Fruit fly (Drosophila melanogaster) whole organism, embryonic: ENCODE results near the gene CG15625.

Source experiments
- Ada2b ChIP-seq: fragments of 200-800 bp; sonication (Bioruptor generic); IDR thresholded peaks from 2 replicates; pipeline ENCODE4 v1.3.6; 2022; ENCODE audit warnings: missing biosample characterization, missing genetic modification characterization
- Asciz ChIP-seq: fragments of 200-800 bp; sonication (Bioruptor generic); optimal IDR thresholded peaks from 2 replicates; lab custom pipeline; 2017; ENCODE audit warnings: missing biosample characterization, mild to moderate bottlenecking, missing genetic modification characterization, missing genetic modification reagents
- B-H2 ChIP-seq: fragments of 200-800 bp; sonication (Bioruptor generic); optimal IDR thresholded peaks from 2 replicates; lab custom pipeline; 2018; ENCODE audit warnings: missing biosample characterization, mild to moderate bottlenecking, missing genetic modification characterization
- CG1024 ChIP-seq: fragments of 200-800 bp; sonication (Bioruptor generic); IDR thresholded peaks from 2 replicates; pipeline ENCODE4 v1.3.6; 2022; ENCODE audit warnings: missing biosample characterization, missing genetic modification characterization
- CG10431 ChIP-seq: fragments of 200-800 bp; sonication (Bioruptor generic); optimal IDR thresholded peaks from 3 replicates; lab custom pipeline; 2018; ENCODE audit warnings: missing biosample characterization, mild to moderate bottlenecking, missing genetic modification characterization
- CG11398 ChIP-seq: fragments of 200-800 bp; sonication (Bioruptor generic); optimal IDR thresholded peaks from 2 replicates; lab custom pipeline; 2016; ENCODE audit warnings: missing biosample characterization, missing genetic modification characterization
- CG12071 ChIP-seq: fragments of 200-800 bp; sonication (Bioruptor generic); optimal IDR thresholded peaks from 3 replicates; lab custom pipeline; 2018; ENCODE audit warnings: missing biosample characterization, mild to moderate bottlenecking, missing genetic modification characterization
- CG12219 ChIP-seq: fragments of 200-800 bp; sonication (Bioruptor generic); optimal IDR thresholded peaks from 3 replicates; lab custom pipeline; 2018; ENCODE audit warnings: missing biosample characterization, mild to moderate bottlenecking, missing genetic modification characterization
- CG12236 ChIP-seq: fragments of 200-800 bp; sonication (Bioruptor generic); optimal IDR thresholded peaks from 2 replicates; lab custom pipeline; 2016; ENCODE audit warnings: missing biosample characterization, missing genetic modification characterization
- CG13123 ChIP-seq: fragments of 200-800 bp; sonication (Bioruptor generic); optimal IDR thresholded peaks from 2 replicates; lab custom pipeline; 2016; ENCODE audit warnings: missing biosample characterization, missing genetic modification characterization
- CG14860 ChIP-seq: fragments of 200-800 bp; sonication (Bioruptor generic); IDR thresholded peaks from 3 replicates; pipeline ENCODE4 v1.3.6; 2022; ENCODE audit warnings: missing biosample characterization, missing genetic modification characterization; ENCODE audit not compliant: partially characterized antibody
- CG15073 ChIP-seq: fragments of 200-800 bp; sonication (Bioruptor generic); optimal IDR thresholded peaks from 2 replicates; lab custom pipeline; 2016; ENCODE audit warnings: missing biosample characterization, missing genetic modification characterization
- CG18262 ChIP-seq: fragments of 200-800 bp; optimal IDR thresholded peaks from 3 replicates; lab custom pipeline; 2019; ENCODE audit warnings: missing biosample characterization, mild to moderate bottlenecking, missing genetic modification characterization, moderate library complexity
- CG4820 ChIP-seq: fragments of 200-800 bp; sonication (Bioruptor generic); optimal IDR thresholded peaks from 3 replicates; lab custom pipeline; 2016; ENCODE audit warnings: missing biosample characterization, missing genetic modification characterization
- CG5245 ChIP-seq: fragments of 200-800 bp; sonication (Bioruptor generic); optimal IDR thresholded peaks from 3 replicates; lab custom pipeline; 2016; ENCODE audit warnings: missing biosample characterization, missing genetic modification characterization
- CG6654 ChIP-seq: fragments of 200-800 bp; sonication (Bioruptor generic); optimal IDR thresholded peaks from 2 replicates; lab custom pipeline; 2017; ENCODE audit warnings: missing biosample characterization, mild to moderate bottlenecking, missing genetic modification characterization
- CG6791 ChIP-seq: fragments of 200-800 bp; sonication (Bioruptor generic); IDR thresholded peaks from 3 replicates; pipeline ENCODE4 v1.3.6; 2022; ENCODE audit warnings: missing biosample characterization, missing genetic modification characterization; ENCODE audit not compliant: partially characterized antibody
- CG6854 ChIP-seq: fragments of 200-800 bp; sonication (Bioruptor generic); optimal IDR thresholded peaks from 3 replicates; lab custom pipeline; 2017; ENCODE audit warnings: missing biosample characterization, mild to moderate bottlenecking, missing genetic modification characterization
- CG9215 ChIP-seq: fragments of 200-800 bp; sonication (Bioruptor generic); IDR thresholded peaks from 2 replicates; pipeline ENCODE4 v1.3.6; 2022; ENCODE audit warnings: missing biosample characterization, missing genetic modification characterization
- Camta ChIP-seq: fragments of 200-800 bp; sonication (Bioruptor generic); optimal IDR thresholded peaks from 2 replicates; lab custom pipeline; 2016; ENCODE audit warnings: missing biosample characterization, missing genetic modification characterization
- CoRest ChIP-seq: fragments of 200-800 bp; sonication (Bioruptor generic); optimal IDR thresholded peaks from 3 replicates; lab custom pipeline; 2018; ENCODE audit warnings: missing biosample characterization, mild to moderate bottlenecking, missing genetic modification characterization, moderate library complexity
- Doc3 ChIP-seq: fragments of 200-800 bp; sonication (Bioruptor generic); IDR thresholded peaks from 3 replicates; pipeline ENCODE4 v1.3.6; 2022; ENCODE audit warnings: missing biosample characterization, missing genetic modification characterization; ENCODE audit not compliant: partially characterized antibody
- HLHmδ ChIP-seq: fragments of 200-800 bp; sonication (Bioruptor generic); optimal IDR thresholded peaks from 2 replicates; lab custom pipeline; 2018; ENCODE audit warnings: missing biosample characterization, mild to moderate bottlenecking, missing genetic modification characterization, moderate library complexity
- Hand ChIP-seq: fragments of 200-800 bp; sonication (Bioruptor generic); optimal IDR thresholded peaks from 2 replicates; lab custom pipeline; 2017; ENCODE audit warnings: mild to moderate bottlenecking, missing biosample characterization, missing genetic modification reagents, missing genetic modification characterization
- NK7.1 ChIP-seq: fragments of 200-800 bp; sonication (Bioruptor generic); optimal IDR thresholded peaks from 3 replicates; lab custom pipeline; 2016; ENCODE audit warnings: missing biosample characterization, missing genetic modification characterization
- Nf-YA ChIP-seq: fragments of 200-800 bp; sonication (Bioruptor generic); IDR thresholded peaks from 2 replicates; pipeline ENCODE4 v1.3.6; 2022; ENCODE audit warnings: missing biosample characterization, missing genetic modification characterization
- Nf-YC ChIP-seq: fragments of 200-800 bp; optimal IDR thresholded peaks from 3 replicates; lab custom pipeline; 2019; ENCODE audit warnings: missing biosample characterization, mild to moderate bottlenecking, missing genetic modification characterization, moderate library complexity
- Rfx ChIP-seq: fragments of 200-800 bp; sonication (Bioruptor generic); IDR thresholded peaks from 2 replicates; pipeline ENCODE4 v1.3.6; 2022; ENCODE audit warnings: missing biosample characterization, missing genetic modification characterization
- Usf ChIP-seq: fragments of 200-800 bp; sonication (Bioruptor generic); optimal IDR thresholded peaks from 2 replicates; lab custom pipeline; 2017; ENCODE audit warnings: missing genotype, missing biosample characterization, missing genetic modification characterization
- ac ChIP-seq: fragments of 200-800 bp; sonication (Bioruptor generic); optimal IDR thresholded peaks from 3 replicates; lab custom pipeline; 2017; ENCODE audit warnings: missing biosample characterization, mild to moderate bottlenecking, missing genetic modification characterization
- al ChIP-seq: fragments of 200-800 bp; sonication (Bioruptor generic); IDR thresholded peaks from 2 replicates; pipeline ENCODE4 v1.3.6; 2022; ENCODE audit warnings: missing biosample characterization, missing genetic modification characterization
- bab2 ChIP-seq: fragments of 200-800 bp; sonication (Bioruptor generic); optimal IDR thresholded peaks from 2 replicates; lab custom pipeline; 2016; ENCODE audit warnings: missing biosample characterization, missing genetic modification characterization
- bsh ChIP-seq, 2 experiments: fragments of 200-800 bp; sonication (Bioruptor generic); optimal IDR thresholded peaks; 2 replicates each; lab custom pipeline; 2017 to 2018; ENCODE audit warnings: mild to moderate bottlenecking in 2 of 2, missing biosample characterization in 2 of 2, missing genetic modification characterization in 2 of 2, moderate library complexity in 1 of 2
- btn ChIP-seq: fragments of 200-800 bp; sonication (Bioruptor generic); optimal IDR thresholded peaks from 2 replicates; lab custom pipeline; 2016; ENCODE audit warnings: missing biosample characterization, missing genetic modification characterization
- chinmo ChIP-seq: fragments of 200-800 bp; sonication (Bioruptor generic); IDR thresholded peaks from 4 replicates; pipeline ENCODE4 v1.3.6; 2022; ENCODE audit warnings: missing biosample characterization, missing genetic modification characterization; ENCODE audit not compliant: partially characterized antibody
- chm ChIP-seq: fragments of 200-800 bp; sonication (Bioruptor generic); IDR thresholded peaks from 2 replicates; pipeline ENCODE4 v1.3.6; 2022; ENCODE audit warnings: missing biosample characterization, missing genetic modification characterization
- dimm ChIP-seq: fragments of 200-800 bp; sonication (Bioruptor generic); IDR thresholded peaks from 2 replicates; pipeline ENCODE4 v1.3.6; 2022; ENCODE audit warnings: missing biosample characterization, missing genetic modification characterization
- ham ChIP-seq: fragments of 200-800 bp; sonication (Bioruptor generic); IDR thresholded peaks from 2 replicates; pipeline ENCODE4 v1.3.6; 2022; ENCODE audit warnings: missing biosample characterization, missing genetic modification characterization
- hb ChIP-seq: fragments of 200-800 bp; sonication (Bioruptor generic); IDR thresholded peaks from 3 replicates; pipeline ENCODE4 v1.3.6; 2022; ENCODE audit warnings: missing biosample characterization, missing genetic modification characterization; ENCODE audit not compliant: partially characterized antibody
- jing ChIP-seq: fragments of 200-800 bp; sonication (Bioruptor generic); optimal IDR thresholded peaks from 2 replicates; lab custom pipeline; 2018; ENCODE audit warnings: missing biosample characterization, mild to moderate bottlenecking, missing genetic modification characterization
- nerfin-2 ChIP-seq: fragments of 200-800 bp; sonication (Bioruptor generic); IDR thresholded peaks from 2 replicates; pipeline ENCODE4 v1.3.6; 2022; ENCODE audit warnings: missing biosample characterization, missing genetic modification characterization; ENCODE audit not compliant: partially characterized antibody
- otp ChIP-seq: fragments of 200-800 bp; sonication (Bioruptor generic); IDR thresholded peaks from 3 replicates; pipeline ENCODE4, ENCODE4 v1.3.6; 2022; ENCODE audit warnings: missing biosample characterization, missing genetic modification characterization
- pfk ChIP-seq: fragments of 200-800 bp; sonication (Bioruptor generic); optimal IDR thresholded peaks from 2 replicates; lab custom pipeline; 2018; ENCODE audit warnings: missing biosample characterization, mild to moderate bottlenecking, missing genetic modification characterization, moderate library complexity
- pho ChIP-seq: fragments of 200-800 bp; sonication (Bioruptor generic); optimal IDR thresholded peaks from 2 replicates; lab custom pipeline; 2016; ENCODE audit warnings: missing biosample characterization, missing genetic modification characterization
- pita ChIP-seq: fragments of 200-800 bp; sonication (Bioruptor generic); optimal IDR thresholded peaks from 2 replicates; lab custom pipeline; 2017; ENCODE audit warnings: missing biosample characterization, mild to moderate bottlenecking, missing genetic modification characterization
- prd ChIP-seq, 3 experiments: fragments of >200 bp in 2 of 3; fragments of 200-800 bp in 1 of 3; sonication (Bioruptor generic) in 1 of 3; optimal IDR thresholded peaks in 2 of 3; IDR thresholded peaks in 1 of 3; 2 replicates in 2 of 3; 3 replicates in 1 of 3; pipeline versions ENCODE4 v1.3.6 to Lab custom; 2017 to 2022; ENCODE audit warnings: missing biosample characterization in 1 of 3, missing genetic modification characterization in 1 of 3
- sens ChIP-seq: fragments of 200-800 bp; sonication (Bioruptor generic); peaks from one replicate; lab custom pipeline; 2016; ENCODE audit warnings: missing biosample characterization, missing genetic modification characterization
- stc ChIP-seq: fragments of 200-800 bp; sonication (Bioruptor generic); IDR thresholded peaks from 2 replicates; pipeline ENCODE4 v1.3.6; 2022; ENCODE audit warnings: missing biosample characterization, missing genetic modification characterization
- tx ChIP-seq: fragments of 200-800 bp; sonication (Bioruptor generic); optimal IDR thresholded peaks from 2 replicates; lab custom pipeline; 2016; ENCODE audit warnings: missing biosample characterization, missing genetic modification characterization
- unpg ChIP-seq: fragments of 200-800 bp; sonication (Bioruptor generic); optimal IDR thresholded peaks from 3 replicates; lab custom pipeline; 2018; ENCODE audit warnings: missing biosample characterization, mild to moderate bottlenecking, missing genetic modification characterization, moderate library complexity

CG15625 gene

dm6 chr2L:4856118-4856517 lies 33.7 kb upstream of the CG15625 start (continued):
- TF ChIP-seq Usf (GFP tag; lab: Kevin White, UChicago) (no peak), B-H2 (GFP tag; lab: Kevin White, UChicago) (no peak), NK7.1 (no peak), CG1024 (0 out of 2 replicates have a peak, but pooled peaks have one; percentile 25), Rfx (GFP tag; lab: Robert Waterston, UW) (no peak; the same call in 1 of the 2 replicates), Hand (peak; percentile 62), CG18262 (tag; lab: Kevin White, UChicago) (peak; percentile 82), CG9215 (GFP tag; lab: Robert Waterston, UW) (peak; percentile 49), Camta (GFP tag; lab: Kevin White, UChicago) (no peak), Nf-YA (GFP tag; lab: Robert Waterston, UW) (no peak), CG12071 (GFP tag; lab: Kevin White, UChicago) (peak; percentile 52), hb (GFP tag; lab: Robert Waterston, UW) (no peak), CG10431 (GFP tag; lab: Kevin White, UChicago) (no peak), CG15073 (GFP tag; lab: Kevin White, UChicago) (no peak), unpg (GFP tag; lab: Kevin White, UChicago) (peak; percentile 59), chm (GFP tag; lab: Robert Waterston, UW) (peak; percentile 67; the same call in 1 of the 2 replicates), CoRest (tag; lab: Kevin White, UChicago) (peak; percentile 57), bab2 (GFP tag; lab: Kevin White, UChicago) (no peak), pho (GFP tag; lab: Kevin White, UChicago) (no peak), ac (GFP tag; lab: Kevin White, UChicago) (no peak), CG4820 (GFP tag; lab: Kevin White, UChicago) (peak; percentile 6), prd (optimal IDR thresholded peaks at IDR 0.05; lab: Kevin White, UChicago) (no peak), prd (GFP tag; IDR thresholded peaks at IDR 0.05; lab: Robert Waterston, UW) (peak; percentile 64; the same call in 2 of the 3 replicates), al (no peak), stc (GFP tag; lab: Robert Waterston, UW) (peak; percentile 52; the same call in 1 of the 2 replicates), CG6654 (GFP tag; lab: Kevin White, UChicago) (no peak), chinmo (GFP tag; lab: Robert Waterston, UW) (no peak), otp (GFP tag; lab: Robert Waterston, UW) (peak; percentile 65; the same call in 2 of the 3 replicates), tx (no peak), CG11398 (GFP tag; lab: Kevin White, UChicago) (no peak), Asciz (GFP tag; lab: Kevin White, UChicago) (peak; percentile 57), CG6854 (GFP tag; lab: Kevin White, UChicago) (peak; percentile 23), sens (GFP tag; lab: Kevin White, UChicago) (peak; percentile 88)

- TF ChIP-seq btn (GFP tag; lab: Kevin White, UChicago) = no peak
- TF ChIP-seq CG13123 (GFP tag; lab: Kevin White, UChicago) = no peak
- TF ChIP-seq CG6791 (GFP tag; lab: Robert Waterston, UW) = no peak
- TF ChIP-seq ham (GFP tag; lab: Robert Waterston, UW) = no peak
- TF ChIP-seq dimm (GFP tag; lab: Robert Waterston, UW) = no peak
- TF ChIP-seq pita = no peak
- no peak for TF ChIP-seq CG5245 (GFP tag; lab: Kevin White, UChicago)
- TF ChIP-seq pfk (GFP tag; lab: Kevin White, UChicago) = no peak
- no peak for TF ChIP-seq CG6654 (GFP tag; lab: Kevin White, UChicago)
- TF ChIP-seq Doc3 (GFP tag; lab: Robert Waterston, UW) = no peak
- no peak for TF ChIP-seq CG14860 (GFP tag; lab: Robert Waterston, UW)
- no peak for TF ChIP-seq nerfin-2
- TF ChIP-seq CG12236 = no peak
- no peak for TF ChIP-seq Nf-YC (tag; lab: Kevin White, UChicago)
- TF ChIP-seq jing = no peak
- no peak for TF ChIP-seq CG12219 (GFP tag; lab: Kevin White, UChicago)
- TF ChIP-seq HLHmδ (GFP tag; lab: Kevin White, UChicago) = no peak
- peak; percentile 39; the same call in 1 of the 2 replicates for TF ChIP-seq Ada2b (GFP tag; lab: Robert Waterston, UW)
- TF ChIP-seq bsh (GFP tag; optimal IDR thresholded peaks at IDR 0.05; lab: Kevin White, UChicago) = peak in 1 of 2 experiments; percentile 12
- peak; percentile 54 for TF ChIP-seq Rfx (GFP tag; lab: Robert Waterston, UW)
These were observed 28.3 kb upstream of the CG15625 start for dm6 chr2L:4861503-4861902.
